Worm (Caenorhabditis elegans) whole organism, L1 larva: Measurements from ENCODE around the gene fbxb-22.

Source experiments
- C04F5.9 ChIP-seq: sonication (generic microtip); optimal IDR thresholded peaks from 2 replicates; lab custom pipeline; 2016; ENCODE audit warnings: missing genetic modification characterization, missing compliant biosample characterization
- C16A3.4 ChIP-seq: fragments of 150-350 bp; optimal IDR thresholded peaks from 2 replicates; lab custom pipeline; 2014; ENCODE audit warnings: missing biosample characterization, missing genetic modification characterization
- alr-1 ChIP-seq: fragments of 200-800 bp; sonication (Bioruptor generic); optimal IDR thresholded peaks from 2 replicates; lab custom pipeline; 2018; ENCODE audit warnings: borderline replicate concordance, mild to moderate bottlenecking, missing genetic modification characterization, missing compliant biosample characterization
- ceh-82 ChIP-seq, 3 experiments: fragments of 150-350 bp in 1 of 3; sonication (generic microtip) in 2 of 3; optimal IDR thresholded peaks; 2 replicates each; lab custom pipeline; 2014 to 2017; ENCODE audit warnings: missing biosample characterization in 3 of 3, missing genetic modification characterization in 3 of 3
- ceh-90 ChIP-seq: sonication (generic microtip); optimal IDR thresholded peaks from 2 replicates; lab custom pipeline; 2016; ENCODE audit warnings: missing genetic modification characterization, missing compliant biosample characterization
- dpl-1 ChIP-seq, 3 experiments: fragments of 150-350 bp in 2 of 3; sonication (generic microtip) in 1 of 3; optimal IDR thresholded peaks; 2 replicates each; lab custom pipeline; 2014 to 2017; ENCODE audit warnings: missing biosample characterization in 3 of 3, missing genetic modification characterization in 3 of 3, missing genetic modification reagents in 3 of 3
- dsc-1 ChIP-seq: sonication (generic microtip); optimal IDR thresholded peaks from 2 replicates; lab custom pipeline; 2016; ENCODE audit warnings: mild to moderate bottlenecking, missing genetic modification characterization, missing compliant biosample characterization
- efl-1 ChIP-seq, 4 experiments: fragments of 150-350 bp; optimal IDR thresholded peaks in 3 of 4; peaks in 1 of 4; 1 replicate in 1 of 4; 2 replicates in 3 of 4; lab custom pipeline; 2014; ENCODE audit warnings: missing biosample characterization in 2 of 4, missing genetic modification characterization in 2 of 4, missing genetic modification reagents in 2 of 4
- efl-3 ChIP-seq: fragments of 200-800 bp; sonication (Bioruptor generic); optimal IDR thresholded peaks from 2 replicates; lab custom pipeline; 2018; ENCODE audit warnings: mild to moderate bottlenecking, missing genetic modification characterization, missing compliant biosample characterization
- egl-13 ChIP-seq: sonication (generic microtip); optimal IDR thresholded peaks from 2 replicates; lab custom pipeline; 2016; ENCODE audit warnings: missing genotype, missing genetic modification reagents, missing genetic modification characterization, missing compliant biosample characterization
- egl-27 ChIP-seq, 2 experiments: fragments of 150-350 bp in 1 of 2; sonication (generic microtip); optimal IDR thresholded peaks; 3 replicates each; lab custom pipeline; 2017 to 2018; ENCODE audit warnings: missing biosample characterization in 2 of 2, missing genetic modification characterization in 2 of 2, missing genetic modification reagents in 2 of 2
- elt-3 ChIP-seq, 6 experiments: fragments of 150-350 bp in 1 of 6; sonication (generic microtip); optimal IDR thresholded peaks; 2 replicates each; lab custom pipeline; 2017 to 2018; ENCODE audit warnings: missing biosample characterization in 6 of 6, missing genetic modification characterization in 6 of 6, inconsistent platforms in 1 of 6
- ets-5 ChIP-seq: fragments of 200-800 bp; sonication (Bioruptor generic); IDR thresholded peaks from 2 replicates; pipeline ENCODE4 v1.3.6; 2022; ENCODE audit warnings: missing genetic modification characterization, missing compliant biosample characterization
- fkh-10 ChIP-seq: sonication (generic microtip); optimal IDR thresholded peaks from 2 replicates; lab custom pipeline; 2017; ENCODE audit warnings: missing biosample characterization, missing genetic modification reagents, missing genetic modification characterization
- fkh-4 ChIP-seq: sonication (generic microtip); optimal IDR thresholded peaks from 2 replicates; lab custom pipeline; 2016; ENCODE audit warnings: missing compliant biosample characterization, missing genetic modification characterization, borderline replicate concordance
- fkh-8 ChIP-seq: sonication (generic microtip); optimal IDR thresholded peaks from 2 replicates; lab custom pipeline; 2016; ENCODE audit warnings: mild to moderate bottlenecking, missing genetic modification characterization, missing compliant biosample characterization
- fos-1 ChIP-seq: fragments of 150-350 bp; optimal IDR thresholded peaks from 2 replicates; lab custom pipeline; 2014; ENCODE audit warnings: missing biosample characterization, missing genetic modification characterization
- hlh-17 ChIP-seq: fragments of 200-800 bp; sonication (Bioruptor generic); optimal IDR thresholded peaks from 2 replicates; lab custom pipeline; 2018; ENCODE audit warnings: missing genetic modification characterization, mild to moderate bottlenecking, missing compliant biosample characterization, moderate library complexity, borderline replicate concordance
- hpl-2 ChIP-seq: fragments of 150-350 bp; optimal IDR thresholded peaks from 2 replicates; lab custom pipeline; 2014; ENCODE audit warnings: missing biosample characterization, missing genetic modification reagents, missing genetic modification characterization
- irx-1 ChIP-seq: sonication (generic microtip); optimal IDR thresholded peaks from 2 replicates; lab custom pipeline; 2016; ENCODE audit warnings: missing genetic modification characterization, missing compliant biosample characterization
- lin-13 ChIP-seq: fragments of 150-350 bp; optimal IDR thresholded peaks from 2 replicates; lab custom pipeline; 2014; ENCODE audit warnings: missing biosample characterization, missing genetic modification reagents, missing genetic modification characterization
- lin-14 ChIP-seq: fragments of 200-800 bp; sonication (Bioruptor generic); optimal IDR thresholded peaks from 2 replicates; lab custom pipeline; 2018; ENCODE audit warnings: mild to moderate bottlenecking, missing genetic modification characterization, moderate library complexity, missing compliant biosample characterization
- lir-3 ChIP-seq: sonication (generic microtip); optimal IDR thresholded peaks from 2 replicates; lab custom pipeline; 2016; ENCODE audit warnings: mild to moderate bottlenecking, missing genetic modification characterization, moderate library complexity, missing compliant biosample characterization; ENCODE audit not compliant: poor library complexity
- lsy-2 ChIP-seq, 2 experiments: fragments of 150-350 bp; optimal IDR thresholded peaks; 2 replicates each; lab custom pipeline; 2014; ENCODE audit warnings: missing biosample characterization in 2 of 2, missing genetic modification characterization in 2 of 2
- mab-9 ChIP-seq: fragments of 200-800 bp; sonication (Bioruptor generic); IDR thresholded peaks from 2 replicates; pipeline ENCODE4 v1.3.6; 2022; ENCODE audit warnings: missing genetic modification reagents, missing genetic modification characterization, missing compliant biosample characterization
- mdl-1 ChIP-seq, 2 experiments: fragments of 150-350 bp; optimal IDR thresholded peaks; 2 replicates each; lab custom pipeline; 2014 to 2017; ENCODE audit warnings: missing biosample characterization in 2 of 2, missing genetic modification characterization in 2 of 2, inconsistent platforms in 1 of 2
- nhr-11 ChIP-seq: fragments of 150-350 bp; optimal IDR thresholded peaks from 2 replicates; lab custom pipeline; 2014; ENCODE audit warnings: missing biosample characterization, missing genetic modification characterization
- nhr-12 ChIP-seq: sonication (generic microtip); optimal IDR thresholded peaks from 2 replicates; lab custom pipeline; 2017; ENCODE audit warnings: missing biosample characterization, missing genetic modification characterization
- nhr-19 ChIP-seq: fragments of 200-800 bp; sonication (Bioruptor generic); conservative IDR thresholded peaks from 2 replicates; pipeline ENCODE4 v1.3.6; 2022; ENCODE audit warnings: missing genetic modification characterization, missing compliant biosample characterization
- nhr-28 ChIP-seq: fragments of 150-350 bp; optimal IDR thresholded peaks from 2 replicates; lab custom pipeline; 2014; ENCODE audit warnings: missing biosample characterization, missing genetic modification characterization
- nhr-71 ChIP-seq: sonication (generic microtip); optimal IDR thresholded peaks from 2 replicates; lab custom pipeline; 2016; ENCODE audit warnings: mild to moderate bottlenecking, missing genetic modification characterization, moderate library complexity, missing compliant biosample characterization
- pag-3 ChIP-seq: sonication (generic microtip); optimal IDR thresholded peaks from 2 replicates; lab custom pipeline; 2017; ENCODE audit warnings: missing genetic modification characterization, mild to moderate bottlenecking, missing compliant biosample characterization, antibody characterized with exemption, borderline replicate concordance; ENCODE audit not compliant: insufficient read depth
- pax-3 ChIP-seq: fragments of 200-800 bp; sonication (Bioruptor generic); optimal IDR thresholded peaks from 2 replicates; lab custom pipeline; 2018; ENCODE audit warnings: mild to moderate bottlenecking, missing genetic modification characterization, moderate library complexity, missing compliant biosample characterization
- pqm-1 ChIP-seq: sonication (generic microtip); optimal IDR thresholded peaks from 3 replicates; lab custom pipeline; 2017; ENCODE audit warnings: missing biosample characterization, missing genetic modification characterization
- snpc-4 ChIP-seq: fragments of 150-350 bp; optimal IDR thresholded peaks from 2 replicates; lab custom pipeline; 2014; ENCODE audit warnings: missing biosample characterization, missing genetic modification characterization
- sox-4 ChIP-seq: sonication (generic microtip); optimal IDR thresholded peaks from 2 replicates; lab custom pipeline; 2016; ENCODE audit warnings: missing genetic modification characterization, missing compliant biosample characterization
- sptf-1 ChIP-seq: fragments of 150-350 bp; optimal IDR thresholded peaks from 2 replicates; lab custom pipeline; 2014; ENCODE audit warnings: missing biosample characterization, missing genetic modification characterization
- swsn-7 ChIP-seq: sonication (generic microtip); optimal IDR thresholded peaks from 2 replicates; lab custom pipeline; 2016; ENCODE audit warnings: missing genetic modification characterization, missing compliant biosample characterization
- tbx-2 ChIP-seq: sonication (generic microtip); optimal IDR thresholded peaks from 2 replicates; lab custom pipeline; 2016; ENCODE audit warnings: missing genetic modification characterization, missing compliant biosample characterization
- unc-30 ChIP-seq: sonication (generic microtip); optimal IDR thresholded peaks from 2 replicates; lab custom pipeline; 2017; ENCODE audit warnings: missing biosample characterization, missing genetic modification characterization
- unc-86 ChIP-seq: sonication (generic microtip); optimal IDR thresholded peaks from 2 replicates; lab custom pipeline; 2016; ENCODE audit warnings: missing genetic modification characterization, missing compliant biosample characterization
- vab-15 ChIP-seq: sonication (generic microtip); optimal IDR thresholded peaks from 2 replicates; lab custom pipeline; 2017; ENCODE audit warnings: missing genotype, mild to moderate bottlenecking, missing genetic modification characterization, missing compliant biosample characterization
- zag-1 ChIP-seq: fragments of 150-350 bp; optimal IDR thresholded peaks from 2 replicates; lab custom pipeline; 2014; ENCODE audit warnings: missing biosample characterization, missing genetic modification characterization
- zip-4 ChIP-seq: fragments of 200-800 bp; sonication (Bioruptor generic); optimal IDR thresholded peaks from 2 replicates; lab custom pipeline; 2018; ENCODE audit warnings: mild to moderate bottlenecking, missing genetic modification characterization, moderate library complexity, missing compliant biosample characterization
- ztf-4 ChIP-seq: fragments of 150-350 bp; optimal IDR thresholded peaks from 2 replicates; lab custom pipeline; 2014; ENCODE audit warnings: missing biosample characterization, missing genetic modification characterization

Gene fbxb-22

ce11 chrIII:11915666-11916065 is 32.1 kb upstream of the fbxb-22 start, which contains the start of the genes ndab-1 and npp-16 (continued):
- TF ChIP-seq dpl-1 (GFP tag; optimal IDR thresholded peaks at IDR 0.05; lab: Kevin White, UChicago) = peak; percentile 31 to 63 (median 52)
- TF ChIP-seq nhr-11 (tag; lab: Kevin White, UChicago) = no peak
- no peak for TF ChIP-seq ceh-90 (tag; lab: Kevin White, UChicago)
- no peak for TF ChIP-seq pax-3 (tag; lab: Kevin White, UChicago)
- no peak for TF ChIP-seq egl-27 (tag; optimal IDR thresholded peaks at IDR 0.05; lab: Kevin White, UChicago)
- no peak for TF ChIP-seq fos-1 (tag; lab: Kevin White, UChicago)
- no peak for TF ChIP-seq nhr-71 (tag; lab: Kevin White, UChicago)
- TF ChIP-seq sox-4 (tag; lab: Kevin White, UChicago) = peak; percentile 16
- no peak for TF ChIP-seq egl-13 (tag; lab: Kevin White, UChicago)
- TF ChIP-seq fkh-8 (tag; lab: Kevin White, UChicago) = no peak
- TF ChIP-seq dsc-1 (tag; lab: Kevin White, UChicago) = peak; percentile 47
- TF ChIP-seq lin-13 = no peak
- peak in 1 of 2 experiments; percentile 1 for TF ChIP-seq mdl-1 (tag; optimal IDR thresholded peaks at IDR 0.05; lab: Kevin White, UChicago)
- no peak for TF ChIP-seq lir-3 (tag; lab: Kevin White, UChicago)
- TF ChIP-seq lin-14 (GFP tag; lab: Kevin White, UChicago) = no peak
- no peak for TF ChIP-seq fkh-4 (tag; lab: Kevin White, UChicago)
- TF ChIP-seq fkh-10 (GFP tag; lab: Kevin White, UChicago) = no peak
- TF ChIP-seq swsn-7 = peak; percentile 37
- no peak for TF ChIP-seq nhr-12
- peak; percentile 3 for TF ChIP-seq C04F5.9 (tag; lab: Kevin White, UChicago)
- TF ChIP-seq unc-86 (tag; lab: Kevin White, UChicago) = peak; percentile 17
- no peak for TF ChIP-seq pqm-1 (tag; lab: Kevin White, UChicago)
- TF ChIP-seq elt-3 (tag; optimal IDR thresholded peaks at IDR 0.05; lab: Kevin White, UChicago) = no peak
- TF ChIP-seq snpc-4 (tag; lab: Kevin White, UChicago) = peak; percentile 36
- TF ChIP-seq hpl-2 = no peak
- no peak for TF ChIP-seq unc-30 (tag; lab: Kevin White, UChicago)
- no peak for TF ChIP-seq hlh-17
- TF ChIP-seq pag-3 (tag; lab: Kevin White, UChicago) = no peak
- TF ChIP-seq ztf-4 (tag; lab: Kevin White, UChicago) = no peak
- no peak for TF ChIP-seq vab-15 (tag; lab: Kevin White, UChicago)
- peak; percentile 38; the same call in 1 of the 2 replicates for TF ChIP-seq nhr-19 (GFP tag; lab: Robert Waterston, UW)
- no peak for TF ChIP-seq mab-9 (GFP tag; lab: Robert Waterston, UW)
- no peak for TF ChIP-seq irx-1 (tag; lab: Kevin White, UChicago)
- TF ChIP-seq tbx-2 (tag; lab: Kevin White, UChicago) = peak; percentile 33
- no peak for TF ChIP-seq sptf-1
- no peak for TF ChIP-seq C16A3.4 (tag; lab: Kevin White, UChicago)
- TF ChIP-seq efl-1 (optimal IDR thresholded peaks at IDR 0.05; lab: Kevin White, UChicago) = peak; percentile 40 to 66
- peak; percentile 62 to 96 for TF ChIP-seq efl-1 (GFP tag; optimal IDR thresholded peaks at IDR 0.05 in 1 of 2; lab: Kevin White, UChicago)
- peak in 2 of 3 experiments; percentile 17 to 38 for TF ChIP-seq ceh-82 (tag; optimal IDR thresholded peaks at IDR 0.05; lab: Kevin White, UChicago)
- TF ChIP-seq efl-3 (GFP tag; lab: Kevin White, UChicago) = no peak
- no peak for TF ChIP-seq nhr-28 (tag; lab: Kevin White, UChicago)
- no peak for TF ChIP-seq ets-5
- no peak for TF ChIP-seq zag-1 (tag; lab: Kevin White, UChicago)
- TF ChIP-seq zip-4 (GFP tag; lab: Kevin White, UChicago) = no peak
- TF ChIP-seq alr-1 = no peak
- peak; percentile 52 for TF ChIP-seq lsy-2 (tag; optimal IDR thresholded peaks at IDR 0.05; lab: Kevin White, UChicago)
